Worm (Caenorhabditis elegans) whole organism, early embryonic: ENCODE data around the gene K01A6.5.

Source experiments
- B0310.2 ChIP-seq: sonication (generic microtip); optimal IDR thresholded peaks from 2 replicates; lab custom pipeline; 2016; ENCODE audit warnings: mild to moderate bottlenecking, missing genetic modification characterization, missing compliant biosample characterization
- ama-1 ChIP-seq: fragments of 150-350 bp; optimal IDR thresholded peaks from 2 replicates; lab custom pipeline; 2014
- ceh-36 ChIP-seq: sonication (generic microtip); optimal IDR thresholded peaks from 2 replicates; lab custom pipeline; 2016; ENCODE audit warnings: missing genetic modification characterization, inconsistent platforms, missing compliant biosample characterization
- ets-7 ChIP-seq: sonication (generic microtip); optimal IDR thresholded peaks from 2 replicates; lab custom pipeline; 2016; ENCODE audit warnings: missing genotype, missing genetic modification characterization, missing compliant biosample characterization
- flt-1 ChIP-seq: fragments of 200-800 bp; sonication (Bioruptor generic); IDR thresholded peaks from 2 replicates; pipeline ENCODE4 v1.3.6; 2022; ENCODE audit warnings: missing genetic modification characterization, missing compliant biosample characterization
- hmbx-1 ChIP-seq: sonication (generic microtip); optimal IDR thresholded peaks from 2 replicates; lab custom pipeline; 2016; ENCODE audit warnings: mild to moderate bottlenecking, missing genetic modification characterization, missing compliant biosample characterization
- hmg-4 ChIP-seq: fragments of 200-800 bp; sonication (Bioruptor generic); optimal IDR thresholded peaks from 2 replicates; lab custom pipeline; 2018; ENCODE audit warnings: mild to moderate bottlenecking, missing genetic modification characterization, missing compliant biosample characterization
- scrt-1 ChIP-seq: fragments of 200-800 bp; sonication (Bioruptor generic); IDR thresholded peaks from 2 replicates; pipeline ENCODE4 v1.3.6; 2022; ENCODE audit warnings: missing genetic modification characterization, missing compliant biosample characterization
- sea-1 ChIP-seq: fragments of 200-800 bp; sonication (Bioruptor generic); conservative IDR thresholded peaks from 2 replicates; pipeline ENCODE4 v1.3.6; 2022; ENCODE audit warnings: missing genetic modification characterization, missing compliant biosample characterization
- tbx-37 ChIP-seq: fragments of 200-800 bp; sonication (Bioruptor generic); conservative IDR thresholded peaks from 2 replicates; pipeline ENCODE4 v1.3.6; 2022; ENCODE audit warnings: missing genetic modification reagents, missing genetic modification characterization, missing compliant biosample characterization

- TF ChIP-seq ama-1 (lab: Kevin White, UChicago) (no peak), flt-1 (GFP tag; lab: Robert Waterston, UW) (no peak), scrt-1 (GFP tag; lab: Robert Waterston, UW) (no peak), hmg-4 (GFP tag; lab: Kevin White, UChicago) (no peak), B0310.2 (no peak), tbx-37 (GFP tag; lab: Robert Waterston, UW) (no peak), ceh-36 (tag; lab: Kevin White, UChicago) (no peak), sea-1 (GFP tag; lab: Robert Waterston, UW) (no peak), hmbx-1 (tag; lab: Kevin White, UChicago) (no peak), ets-7 (tag; lab: Kevin White, UChicago) (no peak)
Measured at ce11 chrIV:11755907-11756306, 13.4 kb downstream of the K01A6.5 start, which contains the start of gene T12A7.9.
